Comparison of ENCODE assay signal across 2 worm cellular contexts in genomic region chrX:5311174-5311573, ce11.
TF ChIP-seq lines count a peak whose summit lies in the region.

No protein-coding gene starts in this region.

TF ChIP-seq in whole organism, L2 larva, 48 proteins besides CTCF, POLR2A, EP300 and RAD21:
- TF ChIP-seq elt-3 (tag; optimal IDR thresholded peaks at IDR 0.05; lab: Kevin White, UChicago): no peak
- TF ChIP-seq elt-1 (tag; optimal IDR thresholded peaks at IDR 0.05; lab: Kevin White, UChicago): no peak
- no peak for TF ChIP-seq unc-62 (GFP tag; optimal IDR thresholded peaks at IDR 0.05; lab: Kevin White, UChicago)
- TF ChIP-seq mbf-1 (tag; optimal IDR thresholded peaks at IDR 0.05; lab: Kevin White, UChicago): no peak
- TF ChIP-seq nhr-11 (tag; optimal IDR thresholded peaks at IDR 0.05; lab: Kevin White, UChicago): no peak
- no peak for TF ChIP-seq nhr-10 (tag; optimal IDR thresholded peaks at IDR 0.05; lab: Kevin White, UChicago)
- TF ChIP-seq dmd-4 (tag; optimal IDR thresholded peaks at IDR 0.05; lab: Kevin White, UChicago): no peak
- no peak for TF ChIP-seq snpc-4 (tag; optimal IDR thresholded peaks at IDR 0.05; lab: Kevin White, UChicago)
- TF ChIP-seq unc-55 (GFP tag; optimal IDR thresholded peaks at IDR 0.05; lab: Kevin White, UChicago): peak; percentile 53
- no peak for TF ChIP-seq lin-39 (tag; optimal IDR thresholded peaks at IDR 0.05; lab: Kevin White, UChicago)
- no peak for TF ChIP-seq ama-1 (optimal IDR thresholded peaks at IDR 0.05; lab: Kevin White, UChicago)
- TF ChIP-seq mab-5 (tag; optimal IDR thresholded peaks at IDR 0.05; lab: Kevin White, UChicago): peak; percentile 72
- TF ChIP-seq nhr-25 (tag; optimal IDR thresholded peaks at IDR 0.05; lab: Kevin White, UChicago): no peak
- TF ChIP-seq nhr-77 (tag; optimal IDR thresholded peaks at IDR 0.05; lab: Kevin White, UChicago): no peak
- TF ChIP-seq ztf-11 (tag; optimal IDR thresholded peaks at IDR 0.05; lab: Kevin White, UChicago): no peak
- no peak for TF ChIP-seq crh-2 (tag; optimal IDR thresholded peaks at IDR 0.05; lab: Kevin White, UChicago)
- TF ChIP-seq sma-3 (GFP tag; optimal IDR thresholded peaks at IDR 0.05; lab: Kevin White, UChicago): no peak
- TF ChIP-seq unc-39 (tag; optimal IDR thresholded peaks at IDR 0.05; lab: Kevin White, UChicago): no peak
- TF ChIP-seq nhr-12 (tag; optimal IDR thresholded peaks at IDR 0.05; lab: Kevin White, UChicago): no peak
- peak in 1 of 2 experiments; percentile 22 for TF ChIP-seq mdl-1 (tag; optimal IDR thresholded peaks at IDR 0.05; lab: Kevin White, UChicago)

TF ChIP-seq in whole organism, L3 larva, 47 proteins besides CTCF, POLR2A, EP300 and RAD21:
- TF ChIP-seq nhr-23 (tag; optimal IDR thresholded peaks at IDR 0.05; lab: Kevin White, UChicago) (no peak), lin-39 (tag; optimal IDR thresholded peaks at IDR 0.05; lab: Kevin White, UChicago) (peak; percentile 15)

Comparison
In these comparisons a context has a peak if more than half of its experiments do, and no peak if none do; other contexts are left out.
1. Of the 25 proteins assayed by ChIP-seq in both whole organism, L2 larva and whole organism, L3 larva: peak only in whole organism, L2 larva: none; only in whole organism, L3 larva: lin-39; in both: none; in neither: 23; mixed calls (peak in some experiments, not most) for 1.